Fruit fly (Drosophila melanogaster) whole organism, prepupa: ENCODE data around the gene TfIIS.

Experiments used
- CG10631 ChIP-seq: fragments of 200-800 bp; sonication (Bioruptor generic); optimal IDR thresholded peaks from 2 replicates; lab custom pipeline; 2016; ENCODE audit warnings: missing biosample characterization, missing genetic modification characterization
- CG16779 ChIP-seq: fragments of 200-800 bp; sonication (Bioruptor generic); optimal IDR thresholded peaks from 3 replicates; lab custom pipeline; 2017; ENCODE audit warnings: missing biosample characterization, mild to moderate bottlenecking, missing genetic modification characterization
- CG32006 ChIP-seq: fragments of 200-800 bp; sonication (Bioruptor generic); optimal IDR thresholded peaks from 3 replicates; lab custom pipeline; 2017; ENCODE audit warnings: missing biosample characterization, mild to moderate bottlenecking, missing genetic modification characterization
- CG8632 ChIP-seq: fragments of 200-800 bp; sonication (Bioruptor generic); optimal IDR thresholded peaks from 3 replicates; lab custom pipeline; 2016; ENCODE audit warnings: missing biosample characterization, missing genetic modification characterization
- Lpt ChIP-seq: fragments of 200-800 bp; sonication (Bioruptor generic); optimal IDR thresholded peaks from 3 replicates; lab custom pipeline; 2016; ENCODE audit warnings: missing biosample characterization, missing genetic modification characterization
- Smox ChIP-seq: fragments of 200-800 bp; sonication (Bioruptor generic); optimal IDR thresholded peaks from 3 replicates; lab custom pipeline; 2016; ENCODE audit warnings: missing biosample characterization, missing genetic modification characterization
- esn ChIP-seq: fragments of 200-800 bp; sonication (Bioruptor generic); optimal IDR thresholded peaks from 2 replicates; lab custom pipeline; 2016; ENCODE audit warnings: missing biosample characterization, mild to moderate bottlenecking, missing genetic modification characterization, moderate library complexity
- fd85E ChIP-seq: fragments of 200-800 bp; sonication (Bioruptor generic); optimal IDR thresholded peaks from 3 replicates; lab custom pipeline; 2016; ENCODE audit warnings: missing biosample characterization, missing genetic modification characterization
- fkh ChIP-seq: fragments of 200-800 bp; sonication (Bioruptor generic); optimal IDR thresholded peaks from 3 replicates; lab custom pipeline; 2017; ENCODE audit warnings: missing biosample characterization, mild to moderate bottlenecking, missing genetic modification characterization, moderate library complexity
- spab ChIP-seq: fragments of 200-800 bp; sonication (Bioruptor generic); optimal IDR thresholded peaks from 2 replicates; lab custom pipeline; 2017; ENCODE audit warnings: missing biosample characterization, mild to moderate bottlenecking, missing genetic modification characterization, missing genetic modification reagents
- ss ChIP-seq, 2 experiments: fragments of 200-800 bp; sonication (Bioruptor generic); optimal IDR thresholded peaks; 2 replicates in 1 of 2; 3 replicates in 1 of 2; lab custom pipeline; 2017 to 2018; ENCODE audit warnings: mild to moderate bottlenecking in 2 of 2, missing biosample characterization in 2 of 2, missing genetic modification characterization in 2 of 2, moderate library complexity in 1 of 2
- topi ChIP-seq: fragments of 200-800 bp; sonication (Bioruptor generic); optimal IDR thresholded peaks from 3 replicates; lab custom pipeline; 2016; ENCODE audit warnings: missing biosample characterization, missing genetic modification characterization

DNA sequence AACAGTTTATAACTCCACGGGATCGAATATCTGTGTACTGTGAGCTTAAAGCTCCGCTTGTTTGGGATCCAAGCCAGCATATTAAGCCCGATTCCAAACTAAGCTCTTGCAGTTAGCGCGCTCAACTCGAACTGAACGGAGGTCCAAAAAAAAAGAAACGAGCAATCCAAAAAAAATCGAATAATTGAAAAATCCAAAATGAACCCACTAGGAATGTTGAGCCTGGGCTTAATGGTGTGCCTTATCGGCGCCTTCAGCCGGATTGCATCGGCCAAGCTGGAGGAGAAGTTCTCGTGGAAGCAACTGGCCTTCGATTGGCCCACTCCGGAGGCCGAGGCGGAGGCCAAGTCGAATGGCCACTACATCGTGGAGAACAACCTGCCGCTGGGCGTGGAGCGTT lies 25.2 kb downstream of the TfIIS start, which contains the start of gene yellow-c:
- TF ChIP-seq CG32006 (GFP tag; lab: Kevin White, UChicago) = no peak
- no peak for TF ChIP-seq fd85E
- no peak for TF ChIP-seq Smox (GFP tag; lab: Kevin White, UChicago)
- no peak for TF ChIP-seq ss (GFP tag; optimal IDR thresholded peaks at IDR 0.05; lab: Kevin White, UChicago)
- TF ChIP-seq CG8632 (GFP tag; lab: Kevin White, UChicago) = no peak
- no peak for TF ChIP-seq esn (GFP tag; lab: Kevin White, UChicago)
- no peak for TF ChIP-seq fkh (GFP tag; lab: Kevin White, UChicago)
- no peak for TF ChIP-seq CG16779 (tag; lab: Kevin White, UChicago)
- TF ChIP-seq CG10631 = no peak
- TF ChIP-seq Lpt = no peak
- no peak for TF ChIP-seq spab (GFP tag; lab: Kevin White, UChicago)
- no peak for TF ChIP-seq topi
